Worm (Caenorhabditis elegans) whole organism, L1 larva: ENCODE measurements around the gene Y53F4B.14.

Experiments used
- blmp-1 ChIP-seq: fragments of 150-350 bp; optimal IDR thresholded peaks from 2 replicates; lab custom pipeline; 2014; ENCODE audit warnings: missing biosample characterization, missing genetic modification characterization
- lin-39 ChIP-seq: fragments of 150-350 bp; optimal IDR thresholded peaks from 2 replicates; lab custom pipeline; 2014; ENCODE audit warnings: missing biosample characterization, missing genetic modification reagents, missing genetic modification characterization
- nhr-237 ChIP-seq: fragments of 150-350 bp; optimal IDR thresholded peaks from 2 replicates; lab custom pipeline; 2014; ENCODE audit warnings: missing biosample characterization, missing genetic modification characterization
- snpc-4 ChIP-seq: fragments of 150-350 bp; optimal IDR thresholded peaks from 2 replicates; lab custom pipeline; 2014; ENCODE audit warnings: missing biosample characterization, missing genetic modification characterization
- zag-1 ChIP-seq: fragments of 150-350 bp; optimal IDR thresholded peaks from 2 replicates; lab custom pipeline; 2014; ENCODE audit warnings: missing biosample characterization, missing genetic modification characterization
- ztf-4 ChIP-seq: fragments of 150-350 bp; optimal IDR thresholded peaks from 2 replicates; lab custom pipeline; 2014; ENCODE audit warnings: missing biosample characterization, missing genetic modification characterization

- TF ChIP-seq zag-1 (no peak), ztf-4 (no peak), lin-39 (tag; lab: Kevin White, UChicago) (no peak), nhr-237 (no peak), snpc-4 (tag; lab: Kevin White, UChicago) (no peak), blmp-1 (tag; lab: Kevin White, UChicago) (no peak)
Observed at ce11 chrII:15015669-15016068, 22.1 kb upstream of the Y53F4B.14 start.
